Fruit fly (Drosophila melanogaster): ENCODE data around the gene Grip.

dm6 chrX:5989368-5989767 is 23.3 kb downstream of the Grip start:
- no peak for TF ChIP-seq h (optimal IDR thresholded peaks at IDR 0.05)
- TF ChIP-seq ttk (optimal IDR thresholded peaks at IDR 0.05), result no peak
- TF ChIP-seq psq (optimal IDR thresholded peaks at IDR 0.05), result no peak
- TF ChIP-seq Myc (optimal IDR thresholded peaks at IDR 0.05), result no peak

Measured in Kc167 (cell line).